Worm (Caenorhabditis elegans) whole organism, late embryonic: ENCODE results near the gene Y51H7C.9.

ENCODE experiments used
- F13H6.1 ChIP-seq: sonication (generic microtip); optimal IDR thresholded peaks from 2 replicates; lab custom pipeline; 2016; ENCODE audit warnings: missing genetic modification characterization, missing compliant biosample characterization
- K02D7.2 ChIP-seq: sonication (generic microtip); optimal IDR thresholded peaks from 2 replicates; lab custom pipeline; 2017; ENCODE audit warnings: mild to moderate bottlenecking, missing genetic modification characterization, missing compliant biosample characterization
- ceh-19 ChIP-seq: fragments of 200-800 bp; sonication (Bioruptor generic); optimal IDR thresholded peaks from 2 replicates; lab custom pipeline; 2018; ENCODE audit warnings: mild to moderate bottlenecking, missing genetic modification characterization, missing compliant biosample characterization
- ceh-2 ChIP-seq: sonication (generic microtip); optimal IDR thresholded peaks from 2 replicates; lab custom pipeline; 2016; ENCODE audit warnings: missing genotype, missing genetic modification characterization, missing compliant biosample characterization
- ceh-24 ChIP-seq: sonication (generic microtip); optimal IDR thresholded peaks from 2 replicates; lab custom pipeline; 2016; ENCODE audit warnings: mild to moderate bottlenecking, missing genetic modification characterization, missing compliant biosample characterization
- ceh-31 ChIP-seq: sonication (generic microtip); optimal IDR thresholded peaks from 2 replicates; lab custom pipeline; 2016; ENCODE audit warnings: missing genetic modification characterization, missing compliant biosample characterization
- ceh-34 ChIP-seq: sonication (generic microtip); optimal IDR thresholded peaks from 2 replicates; lab custom pipeline; 2016; ENCODE audit warnings: mild to moderate bottlenecking, missing genetic modification characterization, missing compliant biosample characterization
- ceh-45 ChIP-seq: fragments of 200-800 bp; sonication (Bioruptor generic); IDR thresholded peaks from 2 replicates; pipeline ENCODE4 v1.3.6; 2022; ENCODE audit warnings: missing genetic modification reagents, missing genetic modification characterization, missing compliant biosample characterization
- ceh-48 ChIP-seq: sonication (generic microtip); optimal IDR thresholded peaks from 2 replicates; lab custom pipeline; 2016; ENCODE audit warnings: missing genetic modification characterization, inconsistent platforms, missing compliant biosample characterization
- ceh-9 ChIP-seq: sonication (generic microtip); optimal IDR thresholded peaks from 2 replicates; lab custom pipeline; 2016; ENCODE audit warnings: mild to moderate bottlenecking, missing genetic modification characterization, inconsistent platforms, missing compliant biosample characterization
- che-1 ChIP-seq: sonication (generic microtip); optimal IDR thresholded peaks from 2 replicates; lab custom pipeline; 2016; ENCODE audit warnings: mild to moderate bottlenecking, missing genetic modification characterization, missing compliant biosample characterization
- elt-2 ChIP-seq: sonication (generic microtip); optimal IDR thresholded peaks from 2 replicates; lab custom pipeline; 2016; ENCODE audit warnings: missing genetic modification reagents, missing genetic modification characterization, missing compliant biosample characterization
- elt-4 ChIP-seq: sonication (generic microtip); optimal IDR thresholded peaks from 2 replicates; lab custom pipeline; 2016; ENCODE audit warnings: missing genetic modification characterization, missing compliant biosample characterization
- ets-4 ChIP-seq: sonication (generic microtip); optimal IDR thresholded peaks from 2 replicates; lab custom pipeline; 2016; ENCODE audit warnings: missing genetic modification characterization, missing compliant biosample characterization
- eyg-1 ChIP-seq: sonication (generic microtip); optimal IDR thresholded peaks from 2 replicates; lab custom pipeline; 2016; ENCODE audit warnings: missing genotype, missing genetic modification characterization, missing compliant biosample characterization
- fkh-10 ChIP-seq: fragments of 150-350 bp; optimal IDR thresholded peaks from 2 replicates; lab custom pipeline; 2014; ENCODE audit warnings: missing biosample characterization, missing genetic modification reagents, missing genetic modification characterization
- fkh-6 ChIP-seq: sonication (generic microtip); optimal IDR thresholded peaks from 2 replicates; lab custom pipeline; 2016; ENCODE audit warnings: missing genetic modification characterization, missing compliant biosample characterization
- gmeb-2 ChIP-seq: sonication (generic microtip); optimal IDR thresholded peaks from 2 replicates; lab custom pipeline; 2016; ENCODE audit warnings: missing genetic modification characterization, inconsistent platforms, missing compliant biosample characterization
- hlh-13 ChIP-seq: fragments of 200-800 bp; sonication (Bioruptor generic); optimal IDR thresholded peaks from 2 replicates; lab custom pipeline; 2018; ENCODE audit warnings: mild to moderate bottlenecking, missing genetic modification characterization, missing compliant biosample characterization
- hlh-15 ChIP-seq: sonication (generic microtip); optimal IDR thresholded peaks from 2 replicates; lab custom pipeline; 2016; ENCODE audit warnings: missing genetic modification characterization, missing compliant biosample characterization
- hlh-30 ChIP-seq: sonication (generic microtip); optimal IDR thresholded peaks from 2 replicates; lab custom pipeline; 2017; ENCODE audit warnings: antibody characterized with exemption, missing genetic modification characterization, missing compliant biosample characterization; ENCODE audit not compliant: insufficient read depth
- hlh-6 ChIP-seq: sonication (generic microtip); optimal IDR thresholded peaks from 2 replicates; lab custom pipeline; 2016; ENCODE audit warnings: missing genotype, missing genetic modification characterization, missing compliant biosample characterization
- hlh-8 ChIP-seq: sonication (generic microtip); optimal IDR thresholded peaks from 2 replicates; lab custom pipeline; 2016; ENCODE audit warnings: missing genotype, missing genetic modification characterization, missing compliant biosample characterization
- lim-6 ChIP-seq: sonication (generic microtip); optimal IDR thresholded peaks from 2 replicates; lab custom pipeline; 2016; ENCODE audit warnings: missing genetic modification characterization, missing compliant biosample characterization
- nfya-1 ChIP-seq: sonication (generic microtip); optimal IDR thresholded peaks from 2 replicates; lab custom pipeline; 2017; ENCODE audit warnings: missing genetic modification characterization, mild to moderate bottlenecking, missing compliant biosample characterization, antibody characterized with exemption, moderate library complexity
- nhr-11 ChIP-seq: fragments of 150-350 bp; optimal IDR thresholded peaks from 2 replicates; lab custom pipeline; 2014; ENCODE audit warnings: missing biosample characterization, missing genetic modification characterization
- nhr-232 ChIP-seq: sonication (generic microtip); optimal IDR thresholded peaks from 2 replicates; lab custom pipeline; 2016; ENCODE audit warnings: missing genetic modification characterization, missing compliant biosample characterization
- npax-4 ChIP-seq: sonication (generic microtip); optimal IDR thresholded peaks from 2 replicates; lab custom pipeline; 2016; ENCODE audit warnings: missing genetic modification characterization, missing compliant biosample characterization
- pag-3 ChIP-seq: sonication (generic microtip); optimal IDR thresholded peaks from 2 replicates; lab custom pipeline; 2016; ENCODE audit warnings: missing compliant biosample characterization, missing genetic modification characterization, borderline replicate concordance
- pat-9 ChIP-seq: fragments of 200-800 bp; sonication (Bioruptor generic); optimal IDR thresholded peaks from 2 replicates; lab custom pipeline; 2018; ENCODE audit warnings: mild to moderate bottlenecking, missing genetic modification characterization, moderate library complexity, missing compliant biosample characterization
- pha-2 ChIP-seq: sonication (generic microtip); optimal IDR thresholded peaks from 2 replicates; lab custom pipeline; 2017; ENCODE audit warnings: mild to moderate bottlenecking, missing genetic modification characterization, missing compliant biosample characterization
- pha-4 ChIP-seq: fragments of 150-350 bp; optimal IDR thresholded peaks from 2 replicates; lab custom pipeline; 2018; ENCODE audit warnings: missing biosample characterization, missing genetic modification reagents, missing genetic modification characterization
- pros-1 ChIP-seq: fragments of 150-350 bp; optimal IDR thresholded peaks from 2 replicates; lab custom pipeline; 2014; ENCODE audit warnings: missing biosample characterization, missing genetic modification reagents, missing genetic modification characterization
- ref-2 ChIP-seq: sonication (generic microtip); optimal IDR thresholded peaks from 2 replicates; lab custom pipeline; 2016; ENCODE audit warnings: missing genetic modification characterization, missing compliant biosample characterization
- sdc-2 ChIP-seq: sonication (generic microtip); optimal IDR thresholded peaks from 2 replicates; lab custom pipeline; 2016; ENCODE audit warnings: missing genotype, missing genetic modification characterization, missing compliant biosample characterization
- sox-4 ChIP-seq: sonication (generic microtip); optimal IDR thresholded peaks from 2 replicates; lab custom pipeline; 2017; ENCODE audit warnings: mild to moderate bottlenecking, missing genetic modification characterization, inconsistent platforms, missing compliant biosample characterization
- unc-42 ChIP-seq: sonication (generic microtip); optimal IDR thresholded peaks from 2 replicates; lab custom pipeline; 2016; ENCODE audit warnings: missing genotype, missing genetic modification characterization, missing compliant biosample characterization
- unc-55 ChIP-seq: sonication (generic microtip); optimal IDR thresholded peaks from 2 replicates; lab custom pipeline; 2017; ENCODE audit warnings: missing biosample characterization, missing genetic modification reagents, missing genetic modification characterization
- ztf-16 ChIP-seq: sonication (generic microtip); optimal IDR thresholded peaks from 2 replicates; lab custom pipeline; 2017; ENCODE audit warnings: missing genetic modification characterization, missing compliant biosample characterization

Y51H7C.9 gene

DNA sequence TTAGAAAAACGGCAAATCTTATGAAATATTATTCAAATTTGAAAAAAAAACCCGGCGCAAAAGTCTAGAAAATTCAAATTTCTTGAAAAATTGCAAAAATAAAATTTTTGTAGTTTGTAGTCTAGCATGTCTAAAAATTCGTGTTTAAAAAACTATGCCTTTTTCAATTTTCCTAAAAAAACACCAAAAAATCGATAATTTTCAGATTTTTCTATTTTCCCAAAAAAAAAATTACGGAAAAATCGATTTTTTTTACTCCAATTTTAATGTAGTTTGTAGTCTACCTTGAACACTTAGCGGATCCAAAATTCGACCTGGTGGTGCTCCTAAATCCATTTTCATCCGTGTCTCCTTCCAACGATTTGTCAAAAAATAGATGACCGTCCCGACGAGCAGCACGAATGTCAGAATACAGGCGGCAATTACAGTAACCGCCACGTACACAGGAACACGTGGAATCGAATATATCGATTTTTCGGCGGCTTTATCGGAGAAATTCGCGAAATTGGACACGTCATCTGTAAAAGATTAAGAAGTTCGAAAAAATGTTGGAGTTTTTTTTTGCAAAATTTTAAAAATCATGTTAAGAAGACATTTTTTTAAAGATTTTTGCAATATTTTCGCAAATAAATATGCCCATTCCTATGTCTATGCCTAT lies 9.7 kb upstream of the Y51H7C.9 start:
- TF ChIP-seq ceh-45 (GFP tag; lab: Robert Waterston, UW), result no peak

DNA sequence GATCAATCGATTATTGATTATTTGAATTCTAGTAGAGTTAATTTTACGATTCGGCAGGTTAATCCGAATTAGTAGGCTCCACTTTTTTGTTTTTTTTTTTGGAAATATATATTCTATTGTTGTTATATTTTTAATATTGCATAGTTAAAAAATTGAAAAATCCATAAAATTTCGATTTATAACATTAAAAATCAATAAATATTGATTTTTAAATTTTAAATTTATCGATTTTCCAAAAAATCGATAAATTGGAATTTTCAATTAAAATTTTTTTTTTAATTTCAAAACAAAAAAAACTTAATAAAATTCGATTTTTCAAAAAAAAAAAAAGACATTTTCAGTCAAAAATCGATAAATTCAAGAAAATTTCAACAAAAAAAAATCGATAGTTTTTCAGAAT lies 8.7 kb upstream of the Y51H7C.9 start:
- TF ChIP-seq gmeb-2 (tag; lab: Kevin White, UChicago) (no peak), ceh-31 (tag; lab: Kevin White, UChicago) (no peak), nfya-1 (tag; lab: Kevin White, UChicago) (no peak), ceh-9 (tag; lab: Kevin White, UChicago) (no peak), pat-9 (no peak), pha-4 (tag; lab: Kevin White, UChicago) (no peak), ceh-19 (GFP tag; lab: Kevin White, UChicago) (no peak), ceh-24 (tag; lab: Kevin White, UChicago) (no peak), npax-4 (no peak), pha-2 (tag; lab: Kevin White, UChicago) (no peak), ceh-45 (GFP tag; lab: Robert Waterston, UW) (no peak), unc-42 (tag; lab: Kevin White, UChicago) (no peak)

DNA sequence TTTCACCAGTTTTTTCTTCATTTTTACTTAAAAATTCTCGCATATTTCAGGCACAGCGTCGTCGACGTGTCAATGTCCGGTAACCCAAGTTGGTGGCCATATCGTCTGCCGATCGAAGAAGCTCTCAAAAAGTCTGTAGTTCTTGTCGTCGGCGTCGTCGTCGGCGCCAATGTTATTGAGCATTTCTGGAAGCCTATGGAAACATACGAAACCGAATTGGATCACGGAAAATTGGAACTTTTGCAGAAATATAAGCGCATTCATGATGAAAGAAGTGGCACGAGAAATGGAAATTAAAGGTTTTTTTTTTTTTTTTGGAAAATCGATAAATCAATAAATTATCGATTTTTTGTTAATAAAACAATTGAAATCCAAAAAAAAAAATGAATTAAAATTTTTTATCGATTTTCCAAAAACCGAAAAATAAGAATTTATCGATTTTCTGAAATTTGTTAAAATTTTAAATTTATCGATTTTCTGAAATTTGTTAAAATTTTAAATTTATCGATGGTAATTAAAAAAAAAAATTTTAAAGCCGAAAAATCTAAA lies 1.2 kb upstream of the Y51H7C.9 start, which contains the start of gene alkb-1:
TSS of gene alkb-1 (plus strand) at position 51 of the 549 bp plus-strand sequence.
- TF ChIP-seq nhr-11 (tag; lab: Kevin White, UChicago) (no peak), nhr-232 (no peak), hlh-13 (GFP tag; lab: Kevin White, UChicago) (no peak)

DNA sequence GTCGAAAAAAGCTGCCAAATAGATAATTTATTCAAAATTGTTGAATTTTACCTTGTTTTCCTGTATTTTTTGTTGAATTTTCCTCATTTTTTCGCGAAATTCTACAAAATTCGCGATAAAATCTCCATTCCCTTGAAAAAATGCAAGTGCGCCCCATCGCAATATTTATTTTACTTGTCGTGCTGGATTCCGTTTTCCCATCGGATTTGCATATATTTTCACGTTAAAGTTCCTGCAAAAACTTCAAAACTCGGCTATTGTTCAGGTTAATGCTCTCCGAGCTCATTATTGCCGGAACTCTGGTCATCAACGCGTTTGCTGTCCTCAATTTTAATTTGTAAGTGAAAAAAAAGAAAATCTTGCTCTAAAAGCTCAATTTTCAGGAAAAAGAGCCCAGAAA lies 8.2 kb downstream of the Y51H7C.9 start, which contains the start of the genes Y51H7C.41 and cogc-4:
TSS of gene Y51H7C.41 (plus strand) at position 266 of the 400 bp plus-strand sequence.
TSS of gene cogc-4 (plus strand) at position 386 of the 400 bp plus-strand sequence.
- TF ChIP-seq ceh-9 (tag; lab: Kevin White, UChicago) (no peak), K02D7.2 (tag; lab: Kevin White, UChicago) (no peak), unc-55 (no peak), F13H6.1 (tag; lab: Kevin White, UChicago) (no peak), hlh-8 (no peak), che-1 (tag; lab: Kevin White, UChicago) (no peak), pha-4 (tag; lab: Kevin White, UChicago) (no peak), elt-2 (tag; lab: Kevin White, UChicago) (no peak), sdc-2 (tag; lab: Kevin White, UChicago) (no peak), sox-4 (no peak), gmeb-2 (tag; lab: Kevin White, UChicago) (no peak), ztf-16 (tag; lab: Kevin White, UChicago) (no peak), pros-1 (no peak), eyg-1 (tag; lab: Kevin White, UChicago) (no peak), hlh-13 (GFP tag; lab: Kevin White, UChicago) (no peak), ceh-48 (tag; lab: Kevin White, UChicago) (no peak), unc-42 (tag; lab: Kevin White, UChicago) (no peak), hlh-15 (tag; lab: Kevin White, UChicago) (no peak)

DNA sequence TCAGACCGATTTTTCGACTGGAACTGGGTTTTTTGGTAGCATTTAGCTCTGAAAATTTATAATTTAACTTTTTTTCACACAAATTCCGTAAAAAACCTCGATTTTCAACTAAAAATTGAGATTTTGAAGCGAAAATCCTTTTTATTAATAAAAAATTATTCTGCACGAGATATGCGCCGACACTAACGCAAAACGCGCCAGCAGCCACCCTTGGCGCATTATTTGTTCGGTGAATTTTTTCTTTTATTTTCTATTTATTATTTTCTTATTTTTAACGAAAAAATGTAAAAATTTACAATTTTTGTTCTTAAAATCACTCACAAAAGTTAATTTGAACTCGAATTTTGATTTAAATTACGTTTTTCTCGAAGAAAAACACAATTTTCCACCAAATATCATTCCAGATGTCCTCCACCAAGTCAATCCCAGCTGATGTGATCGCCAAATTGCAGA lies 9.1 kb downstream of the Y51H7C.9 start, which contains the start of gene Y51H7C.7:
TSS of gene Y51H7C.7 (plus strand) at position 403 of the 453 bp plus-strand sequence.
- no peak for TF ChIP-seq unc-55
- no peak for TF ChIP-seq fkh-10 (GFP tag; lab: Kevin White, UChicago)
- TF ChIP-seq ceh-31 (tag; lab: Kevin White, UChicago), result no peak
- no peak for TF ChIP-seq F13H6.1 (tag; lab: Kevin White, UChicago)
- no peak for TF ChIP-seq ets-4 (tag; lab: Kevin White, UChicago)
- no peak for TF ChIP-seq ztf-16 (tag; lab: Kevin White, UChicago)
- no peak for TF ChIP-seq pha-4 (tag; lab: Kevin White, UChicago)
- no peak for TF ChIP-seq fkh-6 (tag; lab: Kevin White, UChicago)
- no peak for TF ChIP-seq ceh-34
- no peak for TF ChIP-seq ceh-2 (tag; lab: Kevin White, UChicago)
- TF ChIP-seq elt-4 (tag; lab: Kevin White, UChicago), result no peak
- no peak for TF ChIP-seq hlh-30 (tag; lab: Kevin White, UChicago)
- TF ChIP-seq pat-9, result no peak
- no peak for TF ChIP-seq lim-6 (tag; lab: Kevin White, UChicago)
- no peak for TF ChIP-seq pag-3 (tag; lab: Kevin White, UChicago)
- no peak for TF ChIP-seq ref-2 (tag; lab: Kevin White, UChicago)
- TF ChIP-seq ceh-9 (tag; lab: Kevin White, UChicago), result no peak
- TF ChIP-seq hlh-6 (tag; lab: Kevin White, UChicago), result no peak
- no peak for TF ChIP-seq sox-4
